Fruit fly (Drosophila melanogaster): ENCODE measurements around the gene CG33769.

The CG33769 gene

DNA sequence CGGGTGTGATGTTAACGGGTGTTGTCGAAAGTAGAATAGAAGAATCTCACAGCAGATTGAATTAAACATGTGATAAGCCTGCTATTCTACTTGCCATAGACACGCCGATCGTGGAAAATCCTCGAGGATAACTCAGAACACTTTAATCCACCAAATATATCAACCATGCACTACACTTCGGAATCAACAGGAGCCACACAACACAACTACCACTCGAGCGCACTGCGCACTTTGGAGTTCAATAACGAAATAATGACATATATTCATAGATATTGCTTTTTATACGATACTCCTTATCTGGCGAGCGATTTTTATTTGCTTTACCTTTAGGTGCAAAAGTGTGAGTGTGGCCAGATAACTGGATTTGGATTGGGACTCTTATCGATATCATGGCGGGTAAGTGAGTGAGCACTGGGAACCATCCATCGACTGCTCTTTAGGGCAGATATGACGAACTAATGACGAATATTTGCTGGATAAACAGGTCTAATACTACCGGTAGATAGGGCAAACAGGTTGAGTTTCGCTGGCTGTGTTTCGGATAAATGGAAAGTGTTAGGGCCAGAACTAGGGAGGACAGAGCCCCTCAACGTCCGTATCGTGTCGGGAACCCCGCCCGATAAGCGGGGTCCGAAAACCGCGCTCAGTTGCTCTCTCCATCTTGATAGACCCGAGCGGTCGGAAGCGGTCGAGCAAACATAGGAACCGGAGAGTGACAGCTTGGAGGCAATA, 21.7 kb downstream of the CG33769 start, which contains the start of gene Jhbp6:
Jhbp6 (plus strand) TSS at position 682 of the 732 bp plus-strand sequence.
- TF ChIP-seq CG34367 (tag; optimal IDR thresholded peaks at IDR 0.05) (no peak), CG32121 (GFP tag; IDR thresholded peaks at IDR 0.05) (no peak), EcR (GFP tag; optimal IDR thresholded peaks at IDR 0.05) (no peak), CG10348 (GFP tag; IDR thresholded peaks at IDR 0.05) (no peak), D1 (tag; optimal IDR thresholded peaks at IDR 0.05) (no peak), CG15710 (tag; optimal IDR thresholded peaks at IDR 0.05) (no peak), CG13204 (GFP tag; optimal IDR thresholded peaks at IDR 0.05) (no peak), Pif1B (GFP tag; optimal IDR thresholded peaks at IDR 0.05) (no peak), Snoo (tag; optimal IDR thresholded peaks at IDR 0.05) (no peak), CG4496 (GFP tag; IDR thresholded peaks at IDR 0.05) (no peak), Ets98B (GFP tag; IDR thresholded peaks at IDR 0.05) (no peak), CG17806 (tag; optimal IDR thresholded peaks at IDR 0.05) (no peak), CG8301 (tag; optimal IDR thresholded peaks at IDR 0.05) (no peak), fd96Ca (GFP tag; IDR thresholded peaks at IDR 0.05) (no peak), CG12605 (GFP tag; IDR thresholded peaks at IDR 0.05) (no peak), CG14655 (GFP tag; optimal IDR thresholded peaks at IDR 0.05) (no peak), rn (GFP tag; IDR thresholded peaks at IDR 0.05) (no peak), Pif1A (GFP tag; optimal IDR thresholded peaks at IDR 0.05) (no peak), CG8159 (tag; optimal IDR thresholded peaks at IDR 0.05) (no peak)

dm6 chr3L:22670174-22670573, 22.4 kb downstream of the CG33769 start:
- TF ChIP-seq Snoo (tag; optimal IDR thresholded peaks at IDR 0.05) (no peak), CG15710 (tag; optimal IDR thresholded peaks at IDR 0.05) (no peak), CG9948 (tag; optimal IDR thresholded peaks at IDR 0.05) (no peak), D1 (tag; optimal IDR thresholded peaks at IDR 0.05) (no peak), CG34367 (tag; optimal IDR thresholded peaks at IDR 0.05) (no peak), CG32121 (GFP tag; IDR thresholded peaks at IDR 0.05) (no peak), CG8159 (tag; optimal IDR thresholded peaks at IDR 0.05) (no peak), CG13204 (GFP tag; optimal IDR thresholded peaks at IDR 0.05) (no peak), CG4496 (GFP tag; IDR thresholded peaks at IDR 0.05) (no peak), CG10348 (GFP tag; IDR thresholded peaks at IDR 0.05) (no peak), Ets98B (GFP tag; IDR thresholded peaks at IDR 0.05) (no peak), rn (GFP tag; IDR thresholded peaks at IDR 0.05) (no peak), Pif1A (GFP tag; optimal IDR thresholded peaks at IDR 0.05) (no peak), CG12605 (GFP tag; IDR thresholded peaks at IDR 0.05) (no peak), fd96Ca (GFP tag; IDR thresholded peaks at IDR 0.05) (no peak), CG14655 (GFP tag; optimal IDR thresholded peaks at IDR 0.05) (no peak), CG8301 (tag; optimal IDR thresholded peaks at IDR 0.05) (no peak), gl (tag; optimal IDR thresholded peaks at IDR 0.05) (no peak)

DNA sequence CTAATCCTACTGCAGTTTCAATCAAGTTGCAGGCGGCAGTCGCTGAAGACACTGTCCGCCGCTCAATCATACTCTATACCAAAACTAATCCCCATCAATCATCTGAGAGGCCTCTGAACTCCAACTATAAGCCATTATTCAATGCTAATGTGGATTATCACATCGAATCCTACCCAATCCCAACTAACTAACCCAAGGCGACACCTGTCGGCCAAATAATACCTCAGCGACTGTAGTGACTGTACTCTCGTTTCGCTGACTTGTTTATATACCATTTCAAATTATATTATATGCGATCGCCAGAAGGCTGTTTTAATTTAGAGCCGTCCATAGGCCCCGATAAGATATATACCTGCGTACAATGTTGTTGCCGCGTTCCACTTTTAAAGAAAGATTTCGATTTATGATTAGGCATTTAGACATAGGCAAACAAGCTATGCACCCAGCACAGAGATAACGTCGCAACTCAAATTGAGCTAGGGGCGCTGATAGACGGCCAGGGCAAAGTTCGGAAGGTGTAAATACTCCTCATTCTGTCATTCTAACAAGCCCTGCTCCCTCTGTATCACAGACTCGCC, 24.1 kb downstream of the CG33769 start:
- TF ChIP-seq Pif1B (GFP tag; optimal IDR thresholded peaks at IDR 0.05) = no peak
- TF ChIP-seq CG12605 (GFP tag; IDR thresholded peaks at IDR 0.05) = no peak
- TF ChIP-seq Ets98B (GFP tag; IDR thresholded peaks at IDR 0.05) = no peak
- TF ChIP-seq CG34367 (tag; optimal IDR thresholded peaks at IDR 0.05) = no peak
- no peak for TF ChIP-seq EcR (GFP tag; optimal IDR thresholded peaks at IDR 0.05)
- TF ChIP-seq CG4496 (GFP tag; IDR thresholded peaks at IDR 0.05) = no peak
- TF ChIP-seq CG10348 (GFP tag; IDR thresholded peaks at IDR 0.05) = no peak
- no peak for TF ChIP-seq CG9948 (tag; optimal IDR thresholded peaks at IDR 0.05)
- no peak for TF ChIP-seq Snoo (tag; optimal IDR thresholded peaks at IDR 0.05)
- no peak for TF ChIP-seq CG13204 (GFP tag; optimal IDR thresholded peaks at IDR 0.05)
- no peak for TF ChIP-seq CG8301 (tag; optimal IDR thresholded peaks at IDR 0.05)
- no peak for TF ChIP-seq fd96Ca (GFP tag; IDR thresholded peaks at IDR 0.05)
- no peak for TF ChIP-seq CG17806 (tag; optimal IDR thresholded peaks at IDR 0.05)
- TF ChIP-seq Pif1A (GFP tag; optimal IDR thresholded peaks at IDR 0.05) = no peak
- no peak for TF ChIP-seq CG32121 (GFP tag; IDR thresholded peaks at IDR 0.05)
- no peak for TF ChIP-seq CG14655 (GFP tag; optimal IDR thresholded peaks at IDR 0.05)
- no peak for TF ChIP-seq rn (GFP tag; IDR thresholded peaks at IDR 0.05)
- no peak for TF ChIP-seq D1 (tag; optimal IDR thresholded peaks at IDR 0.05)

DNA sequence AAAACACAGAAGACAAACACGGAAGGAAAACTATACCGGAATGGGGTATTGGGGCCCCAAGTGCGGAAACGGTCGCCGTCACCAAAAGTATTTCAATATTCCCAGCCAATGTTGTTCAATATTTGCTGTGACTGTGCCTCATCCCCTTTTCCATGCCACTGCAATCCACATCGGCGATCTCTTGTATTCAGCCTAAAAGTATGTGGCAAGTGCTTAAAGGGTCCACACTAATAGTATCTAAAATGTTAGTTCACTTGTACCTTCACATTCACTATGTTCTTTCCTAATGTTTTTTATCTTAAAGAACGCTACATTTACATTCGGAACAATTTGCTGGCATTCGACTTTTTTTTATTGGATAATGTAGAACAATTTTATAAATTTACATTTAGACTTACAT, 33.2 kb downstream of the CG33769 start:
- TF ChIP-seq D1 (tag; optimal IDR thresholded peaks at IDR 0.05) = no peak
- TF ChIP-seq CG9948 (tag; optimal IDR thresholded peaks at IDR 0.05) = no peak

- no peak for TF ChIP-seq EcR (GFP tag; optimal IDR thresholded peaks at IDR 0.05)
- no peak for TF ChIP-seq rn (GFP tag; IDR thresholded peaks at IDR 0.05)
- no peak for TF ChIP-seq CG34367 (tag; optimal IDR thresholded peaks at IDR 0.05)
- TF ChIP-seq Pif1A (GFP tag; optimal IDR thresholded peaks at IDR 0.05) = no peak
- no peak for TF ChIP-seq CG13204 (GFP tag; optimal IDR thresholded peaks at IDR 0.05)
- no peak for TF ChIP-seq Ets98B (GFP tag; IDR thresholded peaks at IDR 0.05)
- TF ChIP-seq gl (tag; optimal IDR thresholded peaks at IDR 0.05) = no peak
- no peak for TF ChIP-seq Pif1B (GFP tag; optimal IDR thresholded peaks at IDR 0.05)
- no peak for TF ChIP-seq CG14655 (GFP tag; optimal IDR thresholded peaks at IDR 0.05)
- no peak for TF ChIP-seq CG9948 (tag; optimal IDR thresholded peaks at IDR 0.05)
- no peak for TF ChIP-seq CG15710 (tag; optimal IDR thresholded peaks at IDR 0.05)
- TF ChIP-seq CG12605 (GFP tag; IDR thresholded peaks at IDR 0.05) = no peak
- no peak for TF ChIP-seq CG10348 (GFP tag; IDR thresholded peaks at IDR 0.05)
- TF ChIP-seq CG8301 (tag; optimal IDR thresholded peaks at IDR 0.05) = no peak
- TF ChIP-seq CG8159 (tag; optimal IDR thresholded peaks at IDR 0.05) = no peak
- no peak for TF ChIP-seq Snoo (tag; optimal IDR thresholded peaks at IDR 0.05)
- TF ChIP-seq CG17806 (tag; optimal IDR thresholded peaks at IDR 0.05) = no peak
- no peak for TF ChIP-seq CG32121 (GFP tag; IDR thresholded peaks at IDR 0.05)
- no peak for TF ChIP-seq fd96Ca (GFP tag; IDR thresholded peaks at IDR 0.05)
- no peak for TF ChIP-seq D1 (tag; optimal IDR thresholded peaks at IDR 0.05)
Measured at dm6 chr3L:22686987-22687386, 39.3 kb downstream of the CG33769 start, which contains the start of the genes CG14455 and CG14456. Gene CG14455 (minus strand): TSS chr3L:22687087. Gene CG14456 (plus strand): TSS chr3L:22687222.

Data from whole organism, pupa.